Worm (Caenorhabditis elegans) whole organism, mixed stage, embryonic: Measurements from ENCODE around the gene fbxb-52.

Source experiments
- nhr-237 ChIP-seq: fragments of 150-350 bp; optimal IDR thresholded peaks from 2 replicates; lab custom pipeline; 2014; ENCODE audit warnings: missing biosample characterization, missing genetic modification characterization
- unc-62 ChIP-seq: fragments of 150-350 bp; optimal IDR thresholded peaks from 2 replicates; lab custom pipeline; 2014; ENCODE audit warnings: missing biosample characterization, missing genetic modification reagents, missing genetic modification characterization

ce11 chrII:1579886-1580285 is 29.5 kb upstream of the fbxb-52 start, which contains the start of gene math-38:
- TF ChIP-seq nhr-237 (tag; lab: Kevin White, UChicago): no peak
- no peak for TF ChIP-seq unc-62
